Worm (Caenorhabditis elegans): ENCODE results near the gene F33G12.3.

F33G12.3 gene

ce11 chrII:5061794-5062368, 28.0 kb upstream of the F33G12.3 start, which contains the start of gene smc-5 (continued):
- TF ChIP-seq ceh-100 (GFP tag; IDR thresholded peaks at IDR 0.05) (peak; percentile 96), attf-5 (GFP tag; optimal IDR thresholded peaks at IDR 0.05) (peak; percentile 79), ekl-4 (GFP tag; IDR thresholded peaks at IDR 0.05) (0 out of 2 replicates have a peak, but pooled peaks have one; percentile 25), F49E8.2 (tag; optimal IDR thresholded peaks at IDR 0.05; ENCODE audit: insufficient read depth) (peak; percentile 27), mcd-1 (GFP tag; IDR thresholded peaks at IDR 0.05) (peak; percentile 91), cebp-2 (GFP tag; IDR thresholded peaks at IDR 0.05) (no peak), hmg-1.2 (GFP tag; IDR thresholded peaks at IDR 0.05) (peak; percentile 42; the same call in 1 of the 2 replicates), nhr-80 (tag; optimal IDR thresholded peaks at IDR 0.05) (peak; percentile 28), ccch-3 (GFP tag; optimal IDR thresholded peaks at IDR 0.05) (no peak), F23B12.7 (tag; optimal IDR thresholded peaks at IDR 0.05; ENCODE audit: insufficient read depth) (peak; percentile 88), snpc-4 (GFP tag; optimal IDR thresholded peaks at IDR 0.05) (peak; percentile 18), snpc-4 (tag; optimal IDR thresholded peaks at IDR 0.05) (peak in 3 of 4 experiments; percentile 66 to 84 (median 68)), ceh-27 (GFP tag; optimal IDR thresholded peaks at IDR 0.05) (peak; percentile 54), somi-1 (GFP tag; optimal IDR thresholded peaks at IDR 0.05) (no peak), snpc-3.4 (tag; optimal IDR thresholded peaks at IDR 0.05) (peak; percentile 66), tbp1 (GFP tag; optimal IDR thresholded peaks at IDR 0.05) (peak; percentile 54), F37B4.10 (GFP tag; IDR thresholded peaks at IDR 0.05) (no peak), athp-1 (tag; optimal IDR thresholded peaks at IDR 0.05) (no peak), efl-1 (GFP tag; optimal IDR thresholded peaks at IDR 0.05) (peak; percentile 94), ztf-18 (tag; optimal IDR thresholded peaks at IDR 0.05) (peak; percentile 16), cebp-1 (GFP tag; IDR thresholded peaks at IDR 0.05) (peak; percentile 63; the same call in 1 of the 2 replicates), cebp-1 (tag; optimal IDR thresholded peaks at IDR 0.05) (no peak), lin-26 (GFP tag; IDR thresholded peaks at IDR 0.05) (0 out of 2 replicates have a peak, but pooled peaks have one; percentile 20), tlf-1 (GFP tag; optimal IDR thresholded peaks at IDR 0.05) (peak; percentile 0), lin-54 (GFP tag; optimal IDR thresholded peaks at IDR 0.05) (peak; percentile 71), unc-130 (GFP tag; optimal IDR thresholded peaks at IDR 0.05) (peak; percentile 77), dpl-1 (GFP tag; optimal IDR thresholded peaks at IDR 0.05) (peak; percentile 84), rec-8 (tag; optimal IDR thresholded peaks at IDR 0.05) (no peak), madf-6 (GFP tag; IDR thresholded peaks at IDR 0.05) (peak; percentile 89)

DNA sequence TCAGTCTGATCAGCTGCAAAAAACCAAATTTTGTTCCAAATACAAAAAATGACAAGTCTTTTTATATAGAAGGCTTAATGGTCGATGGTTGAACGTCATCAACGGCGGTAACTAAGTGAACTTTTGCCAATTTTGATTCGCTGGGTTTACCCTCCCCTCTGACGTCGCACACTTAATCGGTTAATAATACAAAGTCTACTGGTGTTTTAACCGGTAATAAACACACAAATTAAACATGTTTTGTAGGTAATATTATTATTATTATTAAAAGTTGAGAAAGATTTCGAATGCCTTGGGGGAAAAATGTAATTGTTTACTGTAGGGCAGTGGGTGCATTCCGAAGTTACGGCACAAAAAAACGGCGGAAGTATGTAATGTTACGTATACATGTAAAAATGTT, 26.9 kb upstream of the F33G12.3 start, which contains the start of gene pho-12:
TSS of gene pho-12 (minus strand) at position 101 of the 400 bp plus-strand sequence.
- TF ChIP-seq ceh-100 (GFP tag; IDR thresholded peaks at IDR 0.05), result no peak
- TF ChIP-seq ceh-40 (GFP tag; IDR thresholded peaks at IDR 0.05), result no peak
- TF ChIP-seq snpc-4 (GFP tag; optimal IDR thresholded peaks at IDR 0.05), result no peak
- no peak for TF ChIP-seq snpc-4 (tag; optimal IDR thresholded peaks at IDR 0.05)
- TF ChIP-seq Y53F4B.3 (GFP tag; IDR thresholded peaks at IDR 0.05), result no peak
- no peak for TF ChIP-seq tbp1 (GFP tag; optimal IDR thresholded peaks at IDR 0.05)
- no peak for TF ChIP-seq mxl-1 (tag; optimal IDR thresholded peaks at IDR 0.05)
- TF ChIP-seq die-1 (tag; optimal IDR thresholded peaks at IDR 0.05), result no peak
- no peak for TF ChIP-seq hmg-1.2 (GFP tag; IDR thresholded peaks at IDR 0.05)
- TF ChIP-seq madf-3 (GFP tag; IDR thresholded peaks at IDR 0.05), result no peak
- TF ChIP-seq F57C9.4 (tag; optimal IDR thresholded peaks at IDR 0.05), result no peak
- TF ChIP-seq dpl-1 (GFP tag; optimal IDR thresholded peaks at IDR 0.05), result no peak
- TF ChIP-seq T07F8.4 (tag; optimal IDR thresholded peaks at IDR 0.05), result no peak

- no peak for TF ChIP-seq snpc-3.4 (tag; optimal IDR thresholded peaks at IDR 0.05)
Observed at ce11 chrII:5058036-5058435, 24.2 kb upstream of the F33G12.3 start, which contains the start of gene C27A2.12. Gene C27A2.12 (minus strand): TSS chrII:5058136.
